Worm (Caenorhabditis elegans) whole organism, early embryonic: Measurements from ENCODE around the gene gfi-1.

Source experiments
- ama-1 ChIP-seq: fragments of 150-350 bp; optimal IDR thresholded peaks from 2 replicates; lab custom pipeline; 2014
- ets-7 ChIP-seq: sonication (generic microtip); optimal IDR thresholded peaks from 2 replicates; lab custom pipeline; 2016; ENCODE audit warnings: missing genotype, missing genetic modification characterization, missing compliant biosample characterization

DNA sequence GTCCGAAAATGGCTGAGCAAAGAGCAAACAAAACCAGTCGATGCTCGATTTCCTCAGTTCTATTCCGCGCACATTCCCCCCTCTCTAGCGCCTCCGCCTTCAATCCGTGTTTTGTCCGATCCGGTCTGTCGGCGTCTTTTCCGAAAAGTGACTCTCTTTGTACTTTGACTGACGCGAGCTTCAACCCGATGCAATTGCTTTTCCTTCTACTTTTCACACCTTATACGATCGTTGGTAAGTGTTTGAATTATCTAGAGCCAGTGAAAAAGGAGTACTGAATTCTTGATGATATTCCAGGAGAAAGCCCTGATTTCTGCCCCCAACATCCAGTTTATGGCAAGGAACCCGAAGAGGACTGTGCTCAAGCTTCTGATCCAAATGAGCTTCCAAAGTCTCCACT lies 15.3 kb upstream of the gfi-1 start, which contains the start of gene cht-6:
- no peak for TF ChIP-seq ets-7 (tag; lab: Kevin White, UChicago)
- no peak for TF ChIP-seq ama-1 (lab: Kevin White, UChicago)
